Worm (Caenorhabditis elegans): ENCODE measurements around the gene K09C8.2.
A peak's percentile ranks its signal among the peaks of the same experiment; 100 is the strongest.

The K09C8.2 gene

ce11 chrX:10970629-10971028 lies 11.4 kb downstream of the K09C8.2 start, which contains the start of gene K09C8.8:
TSS of gene K09C8.8 (plus strand) at chrX:10970929.
- no peak for TF ChIP-seq mep-1 (tag; optimal IDR thresholded peaks at IDR 0.05)
- TF ChIP-seq lin-15B (tag; optimal IDR thresholded peaks at IDR 0.05): no peak
- no peak for TF ChIP-seq F26F4.8 (GFP tag; conservative IDR thresholded peaks at IDR 0.05)
- TF ChIP-seq Y75B8A.6 (GFP tag; IDR thresholded peaks at IDR 0.05): no peak
- no peak for TF ChIP-seq skn-1 (tag; optimal IDR thresholded peaks at IDR 0.05)
- no peak for TF ChIP-seq daf-8 (GFP tag; IDR thresholded peaks at IDR 0.05)
- no peak for TF ChIP-seq lin-39 (tag; optimal IDR thresholded peaks at IDR 0.05)
- TF ChIP-seq nhr-77 (tag; optimal IDR thresholded peaks at IDR 0.05): no peak
- TF ChIP-seq spr-1 (tag; optimal IDR thresholded peaks at IDR 0.05): no peak
- TF ChIP-seq pha-4 (GFP tag; IDR thresholded peaks at IDR 0.05): no peak
- TF ChIP-seq pha-4 (tag; optimal IDR thresholded peaks at IDR 0.05): no peak
- no peak for TF ChIP-seq ceh-28 (tag; optimal IDR thresholded peaks at IDR 0.05)
- TF ChIP-seq F10B5.3 (tag; optimal IDR thresholded peaks at IDR 0.05): no peak
- TF ChIP-seq spr-3 (GFP tag; optimal IDR thresholded peaks at IDR 0.05): no peak
- no peak for TF ChIP-seq lsy-2 (tag; optimal IDR thresholded peaks at IDR 0.05)
- TF ChIP-seq ztf-11 (tag; optimal IDR thresholded peaks at IDR 0.05): no peak
- no peak for TF ChIP-seq duxl-1 (tag; optimal IDR thresholded peaks at IDR 0.05; ENCODE audit: poor library complexity)
- no peak for TF ChIP-seq cey-2 (tag; optimal IDR thresholded peaks at IDR 0.05; ENCODE audit: borderline replicate concordance, insufficient read depth)

ce11 chrX:10971118-10971517 lies 11.9 kb downstream of the K09C8.2 start:
- no peak for TF ChIP-seq dmd-9 (GFP tag; IDR thresholded peaks at IDR 0.05)
- peak; percentile 71 for TF ChIP-seq aha-1 (tag)
- peak in 1 of 2 experiments; percentile 85 for TF ChIP-seq unc-62 (GFP tag; optimal IDR thresholded peaks at IDR 0.05 in 1 of 2)
- TF ChIP-seq unc-62 (tag; optimal IDR thresholded peaks at IDR 0.05): no peak

- TF ChIP-seq daf-16 (GFP tag; optimal IDR thresholded peaks at IDR 0.05): no peak
- peak; percentile 93 for TF ChIP-seq daf-16 (tag; optimal IDR thresholded peaks at IDR 0.05)
- no peak for TF ChIP-seq ZK546.5 (tag; optimal IDR thresholded peaks at IDR 0.05)
- TF ChIP-seq lin-38 (GFP tag; IDR thresholded peaks at IDR 0.05): no peak
Measured at ce11 chrX:10976447-10977196, 17.4 kb downstream of the K09C8.2 start.

ce11 chrX:10979186-10979585 lies 19.9 kb downstream of the K09C8.2 start, which contains the start of gene pxn-2:
TSS of gene pxn-2 (minus strand) at chrX:10979286.
- TF ChIP-seq mdl-1 (tag; optimal IDR thresholded peaks at IDR 0.05) (no peak), hif-1 (tag; optimal IDR thresholded peaks at IDR 0.05) (no peak), unc-62 (GFP tag; optimal IDR thresholded peaks at IDR 0.05 in 1 of 2) (peak in 1 of 2 experiments; percentile 16), unc-62 (tag; optimal IDR thresholded peaks at IDR 0.05) (no peak), daf-8 (GFP tag; IDR thresholded peaks at IDR 0.05) (no peak), mes-2 (tag; optimal IDR thresholded peaks at IDR 0.05; ENCODE audit: poor library complexity, severe bottlenecking) (no peak), nhr-10 (tag; optimal IDR thresholded peaks at IDR 0.05) (no peak), nhr-111 (GFP tag; optimal IDR thresholded peaks at IDR 0.05) (no peak), dpl-1 (GFP tag; optimal IDR thresholded peaks at IDR 0.05) (no peak)

ce11 chrX:10981374-10981773 lies 22.1 kb downstream of the K09C8.2 start:
- TF ChIP-seq nhr-237 (tag; optimal IDR thresholded peaks at IDR 0.05) (no peak), Y48G9A.11 (GFP tag; IDR thresholded peaks at IDR 0.05) (no peak), nhr-11 (tag; optimal IDR thresholded peaks at IDR 0.05) (no peak), dmd-6 (GFP tag; IDR thresholded peaks at IDR 0.05) (peak; percentile 43), nhr-76 (tag; optimal IDR thresholded peaks at IDR 0.05) (no peak), zip-11 (GFP tag; IDR thresholded peaks at IDR 0.05) (no peak), ceh-82 (tag; optimal IDR thresholded peaks at IDR 0.05) (no peak), nhr-6 (tag; optimal IDR thresholded peaks at IDR 0.05) (no peak), lir-3 (tag; optimal IDR thresholded peaks at IDR 0.05) (no peak), zfp-2 (tag; optimal IDR thresholded peaks at IDR 0.05) (no peak), aha-1 (tag) (peak; percentile 62), madf-9 (GFP tag; conservative IDR thresholded peaks at IDR 0.05) (no peak), dpl-1 (GFP tag; optimal IDR thresholded peaks at IDR 0.05) (no peak), rbr-2 (tag; optimal IDR thresholded peaks at IDR 0.05) (no peak), egl-43 (GFP tag; IDR thresholded peaks at IDR 0.05) (no peak), ces-1 (GFP tag; optimal IDR thresholded peaks at IDR 0.05) (no peak)

Data from whole organism, L4 larva.